Worm (Caenorhabditis elegans) whole organism, L4 larva: ENCODE results near the gene srh-172.

ENCODE experiments used
- F26F4.8 ChIP-seq: fragments of 200-800 bp; sonication (Bioruptor generic); conservative IDR thresholded peaks from 2 replicates; pipeline ENCODE4 v1.3.6; 2022; ENCODE audit warnings: missing genetic modification characterization, missing compliant biosample characterization
- F49E8.2 ChIP-seq: sonication (generic microtip); optimal IDR thresholded peaks from 2 replicates; lab custom pipeline; 2016; ENCODE audit warnings: missing compliant biosample characterization, mild to moderate bottlenecking, missing genetic modification characterization, borderline replicate concordance
- Y105C5A.15 ChIP-seq: fragments of 200-800 bp; sonication (Bioruptor generic); IDR thresholded peaks from 2 replicates; pipeline ENCODE4 v1.3.6; 2022; ENCODE audit warnings: missing genetic modification characterization, missing compliant biosample characterization
- aha-1 ChIP-seq: fragments of 150-350 bp; peaks from one replicate; lab custom pipeline; 2014; ENCODE audit warnings: missing biosample characterization, missing genetic modification characterization
- attf-4 ChIP-seq: sonication (generic microtip); optimal IDR thresholded peaks from 3 replicates; lab custom pipeline; 2017; ENCODE audit warnings: missing biosample characterization, missing genetic modification characterization
- ceh-28 ChIP-seq: fragments of 150-350 bp; optimal IDR thresholded peaks from 2 replicates; lab custom pipeline; 2014; ENCODE audit warnings: missing biosample characterization, missing genetic modification reagents, missing genetic modification characterization
- ceh-44 ChIP-seq: fragments of 200-800 bp; sonication (Bioruptor generic); IDR thresholded peaks from 2 replicates; pipeline ENCODE4 v1.3.6; 2022; ENCODE audit warnings: missing genetic modification reagents, missing genetic modification characterization, missing compliant biosample characterization
- ceh-62 ChIP-seq: sonication (generic microtip); optimal IDR thresholded peaks from 2 replicates; lab custom pipeline; 2017; ENCODE audit warnings: missing biosample characterization, missing genetic modification characterization
- ctbp-1 ChIP-seq: fragments of 200-800 bp; sonication (Bioruptor generic); IDR thresholded peaks from 2 replicates; pipeline ENCODE4 v1.3.6; 2022; ENCODE audit warnings: missing genetic modification reagents, missing genetic modification characterization, missing compliant biosample characterization
- daf-16 ChIP-seq, 3 experiments: sonication (generic microtip); optimal IDR thresholded peaks; 2 replicates each; lab custom pipeline; 2016 to 2017; ENCODE audit warnings: missing genetic modification characterization in 3 of 3, missing genetic modification reagents in 3 of 3, mild to moderate bottlenecking in 2 of 3, missing compliant biosample characterization in 2 of 3, missing biosample characterization in 1 of 3, moderate library complexity in 1 of 3
- daf-19 ChIP-seq: fragments of 200-800 bp; sonication (Bioruptor generic); conservative IDR thresholded peaks from 2 replicates; pipeline ENCODE4 v1.3.6; 2022; ENCODE audit warnings: missing genetic modification characterization, missing compliant biosample characterization
- egl-27 ChIP-seq: sonication (generic microtip); optimal IDR thresholded peaks from 3 replicates; lab custom pipeline; 2017; ENCODE audit warnings: missing biosample characterization, missing genetic modification reagents, missing genetic modification characterization
- fos-1 ChIP-seq: fragments of 150-350 bp; optimal IDR thresholded peaks from 2 replicates; lab custom pipeline; 2014; ENCODE audit warnings: missing biosample characterization, missing genetic modification characterization
- hlh-11 ChIP-seq: fragments of 200-800 bp; sonication (Bioruptor generic); optimal IDR thresholded peaks from 2 replicates; lab custom pipeline; 2018; ENCODE audit warnings: mild to moderate bottlenecking, missing genetic modification characterization, missing compliant biosample characterization
- hmg-1.1 ChIP-seq: fragments of 200-800 bp; sonication (Bioruptor generic); IDR thresholded peaks from 2 replicates; pipeline ENCODE4 v1.3.6; 2022; ENCODE audit warnings: missing genetic modification reagents, missing genetic modification characterization, missing compliant biosample characterization
- lin-38 ChIP-seq: fragments of 200-800 bp; sonication (Bioruptor generic); IDR thresholded peaks from 2 replicates; pipeline ENCODE4 v1.3.6; 2022; ENCODE audit warnings: missing genetic modification reagents, missing genetic modification characterization, missing compliant biosample characterization
- lin-39 ChIP-seq: fragments of 150-350 bp; optimal IDR thresholded peaks from 2 replicates; lab custom pipeline; 2014; ENCODE audit warnings: missing biosample characterization, missing genetic modification reagents, missing genetic modification characterization
- lir-3 ChIP-seq: sonication (generic microtip); optimal IDR thresholded peaks from 2 replicates; lab custom pipeline; 2016; ENCODE audit warnings: mild to moderate bottlenecking, missing genetic modification characterization, missing compliant biosample characterization
- madf-9 ChIP-seq: fragments of 200-800 bp; sonication (Bioruptor generic); conservative IDR thresholded peaks from 2 replicates; pipeline ENCODE4 v1.3.6; 2022; ENCODE audit warnings: missing genetic modification reagents, missing genetic modification characterization, missing compliant biosample characterization
- mes-2 ChIP-seq: sonication (generic microtip); optimal IDR thresholded peaks from 2 replicates; lab custom pipeline; 2016; ENCODE audit warnings: missing genotype, mild to moderate bottlenecking, missing genetic modification characterization, missing compliant biosample characterization; ENCODE audit not compliant: poor library complexity, severe bottlenecking
- nhr-10 ChIP-seq: fragments of 150-350 bp; optimal IDR thresholded peaks from 2 replicates; lab custom pipeline; 2014; ENCODE audit warnings: missing biosample characterization, missing genetic modification characterization
- nhr-102 ChIP-seq: sonication (generic microtip); optimal IDR thresholded peaks from 2 replicates; lab custom pipeline; 2016; ENCODE audit warnings: mild to moderate bottlenecking, missing genetic modification characterization, moderate library complexity, missing compliant biosample characterization
- nhr-25 ChIP-seq: sonication (generic microtip); optimal IDR thresholded peaks from 2 replicates; lab custom pipeline; 2017; ENCODE audit warnings: missing genetic modification characterization, mild to moderate bottlenecking, missing compliant biosample characterization, antibody characterized with exemption, moderate library complexity, borderline replicate concordance; ENCODE audit not compliant: insufficient read depth
- nhr-41 ChIP-seq: fragments of 200-800 bp; sonication (Bioruptor generic); IDR thresholded peaks from 2 replicates; pipeline ENCODE4 v1.3.6; 2022; ENCODE audit warnings: missing genetic modification reagents, missing genetic modification characterization, missing compliant biosample characterization
- pqm-1 ChIP-seq: sonication (generic microtip); optimal IDR thresholded peaks from 2 replicates; lab custom pipeline; 2017; ENCODE audit warnings: missing biosample characterization, missing genetic modification characterization
- tra-1 ChIP-seq: fragments of 200-800 bp; sonication (Bioruptor generic); IDR thresholded peaks from 2 replicates; pipeline ENCODE4 v1.3.6; 2022; ENCODE audit warnings: missing genetic modification reagents, missing genetic modification characterization, missing compliant biosample characterization
- unc-62 ChIP-seq, 3 experiments: fragments of 150-350 bp in 1 of 3; sonication (generic microtip); optimal IDR thresholded peaks in 2 of 3; peaks in 1 of 3; 1 replicate in 1 of 3; 2 replicates in 2 of 3; lab custom pipeline; 2014 to 2017; ENCODE audit warnings: missing biosample characterization in 3 of 3, missing genetic modification characterization in 3 of 3, missing genetic modification reagents in 3 of 3, missing genotype in 1 of 3

srh-172 gene

DNA sequence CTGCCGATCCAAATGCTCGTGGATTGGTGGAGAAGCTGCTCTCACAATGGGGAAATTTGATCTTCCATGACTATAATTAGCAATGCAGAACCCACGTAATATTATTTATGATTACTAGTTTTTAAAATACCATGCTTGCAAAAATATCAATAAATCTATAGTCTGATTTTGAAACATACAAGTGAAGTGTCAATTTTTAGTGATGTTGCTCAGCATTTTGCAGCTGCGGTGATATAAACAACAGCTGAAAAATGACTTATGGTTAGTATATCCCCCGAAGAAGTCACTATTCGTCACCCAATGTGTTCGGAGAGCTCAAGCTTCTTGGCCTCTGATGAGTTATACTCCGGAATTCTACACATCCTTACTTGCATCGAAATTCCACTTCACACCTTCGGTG lies at the start of gene srh-172:
Gene srh-172 (plus strand): TSS at position 301 of the 400 bp plus-strand sequence.
- no peak for TF ChIP-seq nhr-10 (tag; lab: Kevin White, UChicago)
- TF ChIP-seq hmg-1.1 (GFP tag; lab: Robert Waterston, UW) = no peak
- TF ChIP-seq ceh-62 (tag; lab: Kevin White, UChicago) = no peak
- no peak for TF ChIP-seq daf-19 (GFP tag; lab: Robert Waterston, UW)
- no peak for TF ChIP-seq Y105C5A.15 (GFP tag; lab: Robert Waterston, UW)
- TF ChIP-seq F26F4.8 (GFP tag; lab: Robert Waterston, UW) = no peak
- no peak for TF ChIP-seq unc-62 (GFP tag; optimal IDR thresholded peaks at IDR 0.05 in 1 of 2; lab: Kevin White, UChicago)
- no peak for TF ChIP-seq unc-62 (tag; optimal IDR thresholded peaks at IDR 0.05; lab: Kevin White, UChicago)
- TF ChIP-seq F49E8.2 (tag; lab: Kevin White, UChicago) = no peak

DNA sequence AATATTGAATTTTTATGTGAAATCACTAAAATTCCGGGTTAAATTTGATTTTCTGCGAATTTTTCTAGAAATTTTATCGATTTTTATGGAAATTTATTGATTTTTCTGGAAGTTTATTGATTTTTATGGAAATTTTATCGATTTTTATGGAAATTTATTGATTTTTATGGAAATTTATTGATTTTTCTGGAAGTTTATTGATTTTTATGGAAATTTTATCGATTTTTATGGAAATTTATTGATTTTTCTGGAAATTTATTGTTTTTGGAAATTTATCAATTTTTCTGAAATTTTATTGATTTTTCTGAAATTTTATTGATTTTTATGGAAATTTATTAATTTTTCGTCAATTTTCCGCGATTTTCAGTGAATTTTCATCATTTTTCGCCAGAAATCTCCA lies 49.4 kb upstream of the srh-172 start:
- peak; percentile 3 for TF ChIP-seq ceh-28 (tag; lab: Kevin White, UChicago)

DNA sequence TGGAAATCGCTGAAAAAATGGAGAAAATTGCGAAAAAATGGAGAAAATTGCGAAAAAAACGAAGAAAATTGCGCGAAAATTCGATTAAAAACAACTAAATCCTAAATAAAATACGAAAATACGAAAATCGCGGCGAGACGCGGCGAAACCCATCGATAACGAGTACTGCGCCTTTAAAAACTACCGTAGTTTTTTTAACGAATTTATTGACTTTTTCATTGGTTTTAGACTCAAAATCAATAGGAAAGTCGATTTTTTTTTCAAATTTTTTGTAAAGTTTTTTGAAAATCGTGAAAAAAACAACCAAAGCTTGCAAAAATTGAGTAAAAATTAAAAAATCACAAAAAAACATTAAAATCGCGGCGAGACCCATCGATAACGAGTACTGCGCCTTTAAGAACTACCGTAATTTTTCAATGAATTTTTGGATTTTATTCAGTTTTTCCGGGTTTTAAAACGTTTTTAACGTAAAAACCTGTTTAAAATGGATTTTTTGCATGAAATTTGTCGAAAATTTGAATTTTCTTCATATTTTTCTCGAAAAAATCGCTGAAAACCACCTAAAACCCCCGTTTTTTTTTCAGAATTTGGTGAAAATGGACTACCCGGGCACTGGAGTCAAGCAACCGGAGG lies 42.8 kb upstream of the srh-172 start, which contains the start of the genes chk-2 and Y60A3A.19:
Gene chk-2 (minus strand): TSS at position 51 of the 633 bp plus-strand sequence.
Gene Y60A3A.19 (plus strand): TSS at position 583 of the 633 bp plus-strand sequence.
- TF ChIP-seq nhr-102 (tag; lab: Kevin White, UChicago) = no peak
- TF ChIP-seq lin-38 (GFP tag; lab: Robert Waterston, UW) = no peak
- TF ChIP-seq ctbp-1 (GFP tag; lab: Robert Waterston, UW) = no peak
- TF ChIP-seq tra-1 (GFP tag; lab: Robert Waterston, UW) = no peak
- TF ChIP-seq egl-27 (tag; lab: Kevin White, UChicago) = no peak
- no peak for TF ChIP-seq fos-1 (tag; lab: Kevin White, UChicago)
- TF ChIP-seq F49E8.2 (tag; lab: Kevin White, UChicago) = peak; percentile 41

DNA sequence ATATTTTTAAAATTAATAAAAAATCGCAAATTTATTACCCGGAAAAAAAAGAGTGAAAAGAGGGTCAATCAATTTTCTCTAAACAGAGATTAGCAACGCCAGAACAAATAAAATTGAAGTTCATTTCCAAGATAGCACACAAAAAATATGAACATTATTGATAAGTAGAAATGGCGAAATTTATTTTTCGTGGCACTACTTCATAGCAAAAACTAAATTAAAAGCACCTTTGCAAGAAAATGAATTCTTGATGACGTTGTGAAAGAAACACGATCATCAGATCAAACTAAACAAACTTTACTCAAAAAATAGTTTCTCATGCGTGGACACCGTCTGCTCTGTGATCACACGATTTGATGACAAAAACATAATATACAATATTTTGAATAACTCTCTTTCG lies 36.2 kb upstream of the srh-172 start, which contains the start of gene Y60A3A.16:
Gene Y60A3A.16 (minus strand): TSS at position 101 of the 400 bp plus-strand sequence.
- TF ChIP-seq hlh-11 (no peak), lir-3 (tag; lab: Kevin White, UChicago) (no peak), ceh-44 (no peak), unc-62 (GFP tag; optimal IDR thresholded peaks at IDR 0.05 in 1 of 2; lab: Kevin White, UChicago) (peak in 1 of 2 experiments; percentile 33), unc-62 (tag; optimal IDR thresholded peaks at IDR 0.05; lab: Kevin White, UChicago) (no peak), madf-9 (GFP tag; lab: Robert Waterston, UW) (no peak), aha-1 (tag; lab: Kevin White, UChicago) (peak; percentile 54), lin-39 (tag; lab: Kevin White, UChicago) (no peak)

DNA sequence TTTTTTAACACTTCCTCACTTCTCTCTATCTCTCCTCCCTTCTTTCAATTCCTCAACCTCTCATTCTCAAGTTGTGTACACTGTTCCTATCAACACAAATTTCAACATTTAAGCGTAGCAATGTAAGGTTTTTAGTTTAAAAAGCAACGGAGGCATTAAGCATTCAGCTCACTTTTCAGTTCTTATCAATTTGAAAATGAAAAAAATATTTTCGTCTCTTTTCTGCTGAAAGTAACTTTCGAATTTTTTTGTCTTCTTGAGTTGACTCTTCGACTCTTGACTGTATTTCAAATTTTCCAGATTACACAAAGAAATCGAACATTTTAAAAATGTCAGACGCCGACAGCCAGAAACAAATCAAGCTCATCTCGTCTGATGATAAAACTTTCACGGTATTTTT lies 34.9 kb upstream of the srh-172 start, which contains the start of gene skr-4:
Gene skr-4 (plus strand): TSS at position 301 of the 400 bp plus-strand sequence.
- no peak for TF ChIP-seq attf-4 (tag; lab: Kevin White, UChicago)
- TF ChIP-seq daf-16 (GFP tag; optimal IDR thresholded peaks at IDR 0.05; lab: Kevin White, UChicago) = no peak
- peak; percentile 51 for TF ChIP-seq daf-16 (tag; optimal IDR thresholded peaks at IDR 0.05; lab: Kevin White, UChicago)
- peak; percentile 3 for TF ChIP-seq pqm-1

DNA sequence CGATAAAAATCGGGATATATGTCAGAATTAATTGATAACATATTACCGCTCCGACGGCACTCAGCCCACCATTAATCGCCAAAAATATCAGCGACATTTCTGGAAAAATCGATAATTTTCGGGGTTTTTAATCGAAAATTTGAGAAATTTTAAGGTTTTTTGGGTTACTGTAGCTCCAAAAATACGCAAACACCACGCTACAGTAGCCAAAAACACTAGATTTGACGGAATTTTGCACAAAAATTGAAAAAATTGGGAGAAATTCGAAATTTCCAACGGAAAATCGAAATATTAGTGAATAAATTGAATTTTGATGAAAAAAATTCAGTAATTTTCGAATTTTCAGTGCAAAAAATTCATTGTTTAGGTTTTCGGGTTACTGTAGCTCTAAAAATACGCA lies 24.6 kb upstream of the srh-172 start, which contains the start of gene algn-7:
Gene algn-7 (minus strand): TSS at position 101 of the 400 bp plus-strand sequence.
- TF ChIP-seq nhr-41 (GFP tag; lab: Robert Waterston, UW) = no peak
- no peak for TF ChIP-seq aha-1 (tag; lab: Kevin White, UChicago)
- no peak for TF ChIP-seq nhr-25
- no peak for TF ChIP-seq mes-2
